Fruit fly (Drosophila melanogaster) whole organism, embryonic: ENCODE data around the gene CG34461.

ENCODE experiments used
- Adf1 ChIP-seq: fragments of 200-800 bp; sonication (Bioruptor generic); IDR thresholded peaks from 2 replicates; pipeline ENCODE4 v1.3.6; 2022; ENCODE audit warnings: missing biosample characterization, missing genetic modification characterization
- Aef1 ChIP-seq: fragments of 200-800 bp; sonication (Bioruptor generic); IDR thresholded peaks from 3 replicates; pipeline ENCODE4 v1.3.6; 2022; ENCODE audit warnings: missing biosample characterization, missing genetic modification characterization
- B-H2 ChIP-seq: fragments of 200-800 bp; sonication (Bioruptor generic); optimal IDR thresholded peaks from 2 replicates; lab custom pipeline; 2018; ENCODE audit warnings: missing biosample characterization, mild to moderate bottlenecking, missing genetic modification characterization
- CG10979 ChIP-seq: fragments of 200-800 bp; sonication (Bioruptor generic); optimal IDR thresholded peaks from 2 replicates; lab custom pipeline; 2018; ENCODE audit warnings: missing biosample characterization, mild to moderate bottlenecking, missing genetic modification characterization, moderate library complexity
- CG12071 ChIP-seq: fragments of 200-800 bp; sonication (Bioruptor generic); optimal IDR thresholded peaks from 3 replicates; lab custom pipeline; 2018; ENCODE audit warnings: missing biosample characterization, mild to moderate bottlenecking, missing genetic modification characterization
- CG12391 ChIP-seq: fragments of 200-800 bp; sonication (Bioruptor generic); optimal IDR thresholded peaks from 3 replicates; lab custom pipeline; 2018; ENCODE audit warnings: missing biosample characterization, mild to moderate bottlenecking, missing genetic modification characterization, moderate library complexity
- CG17361 ChIP-seq: fragments of 200-800 bp; sonication (Bioruptor generic); IDR thresholded peaks from 3 replicates; pipeline ENCODE4 v1.3.6; 2022; ENCODE audit warnings: missing biosample characterization, missing genetic modification characterization
- CG17568 ChIP-seq: fragments of 200-800 bp; sonication (Bioruptor generic); optimal IDR thresholded peaks from 2 replicates; lab custom pipeline; 2018; ENCODE audit warnings: missing biosample characterization, mild to moderate bottlenecking, missing genetic modification characterization, moderate library complexity
- CG18764 ChIP-seq: fragments of 200-800 bp; sonication (Bioruptor generic); optimal IDR thresholded peaks from 3 replicates; lab custom pipeline; 2016; ENCODE audit warnings: missing biosample characterization, missing genetic modification characterization
- CG30403 ChIP-seq: fragments of 200-800 bp; sonication (Bioruptor generic); optimal IDR thresholded peaks from 3 replicates; lab custom pipeline; 2016; ENCODE audit warnings: missing biosample characterization, missing genetic modification characterization
- CG34422 ChIP-seq: fragments of 200-800 bp; sonication (Bioruptor generic); IDR thresholded peaks from 3 replicates; pipeline ENCODE4 v1.3.6; 2022; ENCODE audit warnings: missing biosample characterization, missing genetic modification characterization
- CG4360 ChIP-seq: fragments of 200-800 bp; sonication (Bioruptor generic); IDR thresholded peaks from 2 replicates; pipeline ENCODE4 v1.3.6; 2022; ENCODE audit warnings: missing biosample characterization, missing genetic modification characterization
- CG4424 ChIP-seq: fragments of 200-800 bp; sonication (Bioruptor generic); optimal IDR thresholded peaks from 3 replicates; lab custom pipeline; 2016; ENCODE audit warnings: missing biosample characterization, missing genetic modification characterization
- CG5180 ChIP-seq: fragments of 200-800 bp; sonication (Bioruptor generic); optimal IDR thresholded peaks from 3 replicates; lab custom pipeline; 2017; ENCODE audit warnings: missing biosample characterization, missing genetic modification characterization, mild to moderate bottlenecking, moderate library complexity, missing genetic modification reagents
- CG6813 ChIP-seq: fragments of 200-800 bp; sonication (Bioruptor generic); optimal IDR thresholded peaks from 2 replicates; lab custom pipeline; 2017; ENCODE audit warnings: missing biosample characterization, missing genetic modification characterization, mild to moderate bottlenecking, moderate library complexity, missing genetic modification reagents
- CG7963 ChIP-seq: fragments of 200-800 bp; sonication (Bioruptor generic); IDR thresholded peaks from 3 replicates; pipeline ENCODE4 v1.3.6; 2022; ENCODE audit warnings: missing biosample characterization, missing genetic modification characterization; ENCODE audit not compliant: partially characterized antibody
- CG8089 ChIP-seq: fragments of 200-800 bp; sonication (Bioruptor generic); optimal IDR thresholded peaks from 3 replicates; lab custom pipeline; 2016; ENCODE audit warnings: missing biosample characterization, missing genetic modification characterization
- CG9215 ChIP-seq: fragments of 200-800 bp; sonication (Bioruptor generic); IDR thresholded peaks from 2 replicates; pipeline ENCODE4 v1.3.6; 2022; ENCODE audit warnings: missing biosample characterization, missing genetic modification characterization
- CG9932 ChIP-seq: fragments of 200-800 bp; sonication (Bioruptor generic); IDR thresholded peaks from 2 replicates; pipeline ENCODE4 v1.3.6; 2022; ENCODE audit warnings: missing biosample characterization, missing genetic modification characterization
- CoRest ChIP-seq: fragments of 200-800 bp; sonication (Bioruptor generic); optimal IDR thresholded peaks from 3 replicates; lab custom pipeline; 2018; ENCODE audit warnings: missing biosample characterization, mild to moderate bottlenecking, missing genetic modification characterization, moderate library complexity
- Dad ChIP-seq: fragments of 200-800 bp; sonication (Bioruptor generic); optimal IDR thresholded peaks from 3 replicates; lab custom pipeline; 2016; ENCODE audit warnings: missing biosample characterization, missing genetic modification characterization
- Dip3 ChIP-seq: fragments of 200-800 bp; sonication (Bioruptor generic); optimal IDR thresholded peaks from 3 replicates; lab custom pipeline; 2016; ENCODE audit warnings: missing biosample characterization, missing genetic modification characterization
- Doc3 ChIP-seq: fragments of 200-800 bp; sonication (Bioruptor generic); IDR thresholded peaks from 3 replicates; pipeline ENCODE4 v1.3.6; 2022; ENCODE audit warnings: missing biosample characterization, missing genetic modification characterization; ENCODE audit not compliant: partially characterized antibody
- Dp ChIP-seq: fragments of 200-800 bp; sonication (Bioruptor generic); optimal IDR thresholded peaks from 2 replicates; lab custom pipeline; 2018; ENCODE audit warnings: missing biosample characterization, mild to moderate bottlenecking, missing genetic modification characterization, moderate library complexity
- Nf-YB ChIP-seq: fragments of 200-800 bp; sonication (Bioruptor generic); optimal IDR thresholded peaks from 3 replicates; lab custom pipeline; 2019; ENCODE audit warnings: missing biosample characterization, mild to moderate bottlenecking, missing genetic modification characterization, moderate library complexity
- Opbp ChIP-seq: fragments of 200-800 bp; sonication (Bioruptor generic); IDR thresholded peaks from 3 replicates; pipeline ENCODE4 v1.3.6; 2022; ENCODE audit warnings: missing biosample characterization, missing genetic modification characterization; ENCODE audit not compliant: partially characterized antibody
- Rfx ChIP-seq: fragments of 200-800 bp; sonication (Bioruptor generic); IDR thresholded peaks from 2 replicates; pipeline ENCODE4 v1.3.6; 2022; ENCODE audit warnings: missing biosample characterization, missing genetic modification characterization
- Six4 ChIP-seq: fragments of 200-800 bp; sonication (Bioruptor generic); optimal IDR thresholded peaks from 2 replicates; lab custom pipeline; 2016; ENCODE audit warnings: missing biosample characterization, missing genetic modification characterization
- ab ChIP-seq: fragments of 200-800 bp; sonication (Bioruptor generic); optimal IDR thresholded peaks from 2 replicates; lab custom pipeline; 2016; ENCODE audit warnings: missing biosample characterization, missing genetic modification characterization
- aop ChIP-seq: fragments of 200-800 bp; sonication (Bioruptor generic); IDR thresholded peaks from 2 replicates; pipeline ENCODE4 v1.3.6; 2022; ENCODE audit warnings: missing biosample characterization, missing genetic modification characterization
- cato ChIP-seq: fragments of 200-800 bp; sonication (Bioruptor generic); optimal IDR thresholded peaks from 2 replicates; lab custom pipeline; 2016; ENCODE audit warnings: missing biosample characterization, missing genetic modification characterization, borderline replicate concordance
- chif ChIP-seq, 2 experiments: fragments of 200-800 bp; sonication (Bioruptor generic); optimal IDR thresholded peaks; 3 replicates each; lab custom pipeline; 2016; ENCODE audit warnings: missing biosample characterization in 2 of 2, missing genetic modification characterization in 2 of 2
- chinmo ChIP-seq: fragments of 200-800 bp; sonication (Bioruptor generic); IDR thresholded peaks from 4 replicates; pipeline ENCODE4 v1.3.6; 2022; ENCODE audit warnings: missing biosample characterization, missing genetic modification characterization; ENCODE audit not compliant: partially characterized antibody
- fd102C ChIP-seq: fragments of 200-800 bp; sonication (Bioruptor generic); optimal IDR thresholded peaks from 2 replicates; lab custom pipeline; 2018; ENCODE audit warnings: missing biosample characterization, mild to moderate bottlenecking, missing genetic modification characterization, moderate library complexity
- fd64A ChIP-seq: fragments of 200-800 bp; sonication (Bioruptor generic); optimal IDR thresholded peaks from 3 replicates; lab custom pipeline; 2018; ENCODE audit warnings: missing biosample characterization, mild to moderate bottlenecking, missing genetic modification characterization
- grn ChIP-seq: fragments of 200-800 bp; sonication (Bioruptor generic); optimal IDR thresholded peaks from 3 replicates; lab custom pipeline; 2017; ENCODE audit warnings: missing biosample characterization, missing genetic modification characterization
- gsb ChIP-seq: fragments of 200-800 bp; sonication (Bioruptor generic); IDR thresholded peaks from 2 replicates; pipeline ENCODE4 v1.3.6; 2022; ENCODE audit warnings: missing biosample characterization, missing genetic modification characterization
- hkb ChIP-seq, 2 experiments: fragments of 200-800 bp in 1 of 2; fragments of >200 bp in 1 of 2; sonication (Bioruptor generic) in 1 of 2; IDR thresholded peaks in 1 of 2; optimal IDR thresholded peaks in 1 of 2; 2 replicates each; pipeline versions ENCODE4 v1.3.6 to Lab custom; 2017 to 2022; ENCODE audit warnings: missing biosample characterization in 1 of 2, missing genetic modification characterization in 1 of 2
- kay ChIP-seq: fragments of 200-800 bp; sonication (Bioruptor generic); optimal IDR thresholded peaks from 2 replicates; lab custom pipeline; 2016; ENCODE audit warnings: missing biosample characterization, missing genetic modification characterization
- ken ChIP-seq: fragments of 200-800 bp; sonication (Bioruptor generic); IDR thresholded peaks from 3 replicates; pipeline ENCODE4 v1.3.6; 2022; ENCODE audit warnings: missing biosample characterization, missing genetic modification characterization
- kni ChIP-seq: fragments of 200-800 bp; sonication (Bioruptor generic); optimal IDR thresholded peaks from 3 replicates; lab custom pipeline; 2017; ENCODE audit warnings: mild to moderate bottlenecking, missing biosample characterization, missing genetic modification reagents, missing genetic modification characterization
- lab ChIP-seq: fragments of 200-800 bp; sonication (Bioruptor generic); optimal IDR thresholded peaks from 3 replicates; lab custom pipeline; 2017; ENCODE audit warnings: missing biosample characterization, missing genetic modification characterization, mild to moderate bottlenecking, moderate library complexity, missing genetic modification reagents
- peb ChIP-seq: fragments of 200-800 bp; sonication (Bioruptor generic); IDR thresholded peaks from 2 replicates; pipeline ENCODE4 v1.3.6; 2022; ENCODE audit warnings: missing biosample characterization, missing genetic modification characterization
- repo ChIP-seq: fragments of 200-800 bp; sonication (Bioruptor generic); optimal IDR thresholded peaks from 2 replicates; lab custom pipeline; 2016; ENCODE audit warnings: missing biosample characterization, missing genetic modification characterization
- ro ChIP-seq: fragments of 200-800 bp; sonication (Bioruptor generic); IDR thresholded peaks from 2 replicates; pipeline ENCODE4 v1.3.6; 2022; ENCODE audit warnings: missing biosample characterization, missing genetic modification characterization
- sens ChIP-seq: fragments of 200-800 bp; sonication (Bioruptor generic); peaks from one replicate; lab custom pipeline; 2016; ENCODE audit warnings: missing biosample characterization, missing genetic modification characterization
- seq ChIP-seq: fragments of 200-800 bp; sonication (Bioruptor generic); IDR thresholded peaks from 2 replicates; pipeline ENCODE4 v1.3.6; 2022; ENCODE audit warnings: missing biosample characterization, missing genetic modification characterization
- zfh2 ChIP-seq: fragments of 200-800 bp; sonication (Bioruptor generic); optimal IDR thresholded peaks from 2 replicates; lab custom pipeline; 2016; ENCODE audit warnings: missing biosample characterization, missing genetic modification characterization

CG34461 gene

dm6 chr3L:8289336-8290258 is 36.1 kb upstream of the CG34461 start, which contains the start of gene cert (continued):
- TF ChIP-seq CG12071 (GFP tag; lab: Kevin White, UChicago) (no peak), grn (peak; percentile 97), Dp (GFP tag; lab: Kevin White, UChicago) (peak; percentile 87), lab (GFP tag; lab: Kevin White, UChicago) (no peak), Doc3 (GFP tag; lab: Robert Waterston, UW) (peak; percentile 86), ken (GFP tag; lab: Robert Waterston, UW) (no peak), Dad (GFP tag; lab: Kevin White, UChicago) (peak; percentile 35), CG4424 (GFP tag; lab: Kevin White, UChicago) (peak; percentile 43), CG34422 (GFP tag; lab: Robert Waterston, UW) (peak; percentile 81; the same call in 2 of the 3 replicates), zfh2 (GFP tag; lab: Kevin White, UChicago) (no peak), fd64A (GFP tag; lab: Kevin White, UChicago) (no peak), CG30403 (peak; percentile 47), CG17361 (GFP tag; lab: Robert Waterston, UW) (peak; percentile 63; the same call in 2 of the 3 replicates), chif (GFP tag; optimal IDR thresholded peaks at IDR 0.05; lab: Kevin White, UChicago) (no peak), CG18764 (no peak), CG17568 (GFP tag; lab: Kevin White, UChicago) (peak; percentile 33), ro (GFP tag; lab: Robert Waterston, UW) (no peak), sens (peak; percentile 93), Dip3 (peak; percentile 22), kay (GFP tag; lab: Kevin White, UChicago) (peak; percentile 46), cato (GFP tag; lab: Kevin White, UChicago) (no peak), fd102C (GFP tag; lab: Kevin White, UChicago) (no peak), CG9215 (GFP tag; lab: Robert Waterston, UW) (no peak), Rfx (GFP tag; lab: Robert Waterston, UW) (0 out of 2 replicates have a peak, but pooled peaks have one; percentile 30), peb (no peak), Opbp (peak; percentile 90), hkb (optimal IDR thresholded peaks at IDR 0.05; lab: Kevin White, UChicago) (peak; percentile 77), hkb (GFP tag; IDR thresholded peaks at IDR 0.05; lab: Robert Waterston, UW) (no peak), repo (GFP tag; lab: Kevin White, UChicago) (no peak), CG10979 (tag; lab: Kevin White, UChicago) (no peak), CG12391 (peak; percentile 36), chinmo (GFP tag; lab: Robert Waterston, UW) (peak; percentile 62; the same call in 1 of the 4 replicates), CG6813 (peak; percentile 38), seq (GFP tag; lab: Robert Waterston, UW) (no peak), aop (GFP tag; lab: Robert Waterston, UW) (no peak), CG7963 (GFP tag; lab: Robert Waterston, UW) (peak; percentile 81), CG5180 (GFP tag; lab: Kevin White, UChicago) (no peak), CoRest (tag; lab: Kevin White, UChicago) (peak; percentile 33), B-H2 (GFP tag; lab: Kevin White, UChicago) (no peak), ab (GFP tag; lab: Kevin White, UChicago) (no peak), CG8089 (GFP tag; lab: Kevin White, UChicago) (no peak), Six4 (GFP tag; lab: Kevin White, UChicago) (no peak), Nf-YB (GFP tag; lab: Kevin White, UChicago) (no peak), kni (no peak), CG4360 (GFP tag; lab: Robert Waterston, UW) (no peak), gsb (GFP tag; lab: Robert Waterston, UW) (no peak), Aef1 (GFP tag; lab: Robert Waterston, UW) (no peak), CG9932 (GFP tag; lab: Robert Waterston, UW) (peak; percentile 53; the same call in 1 of the 2 replicates), Adf1 (peak; percentile 17)
